Fruit fly (Drosophila melanogaster): Measurements from ENCODE around the gene CG45045.

The CG45045 gene

dm6 chr3R:17714773-17715344, 47.5 kb downstream of the CG45045 start:
- TF ChIP-seq pad (GFP tag; optimal IDR thresholded peaks at IDR 0.05) (peak; percentile 92), toe (GFP tag; optimal IDR thresholded peaks at IDR 0.05) (no peak), CG5204 (GFP tag; optimal IDR thresholded peaks at IDR 0.05) (no peak), bab1 (GFP tag; optimal IDR thresholded peaks at IDR 0.05) (no peak)

DNA sequence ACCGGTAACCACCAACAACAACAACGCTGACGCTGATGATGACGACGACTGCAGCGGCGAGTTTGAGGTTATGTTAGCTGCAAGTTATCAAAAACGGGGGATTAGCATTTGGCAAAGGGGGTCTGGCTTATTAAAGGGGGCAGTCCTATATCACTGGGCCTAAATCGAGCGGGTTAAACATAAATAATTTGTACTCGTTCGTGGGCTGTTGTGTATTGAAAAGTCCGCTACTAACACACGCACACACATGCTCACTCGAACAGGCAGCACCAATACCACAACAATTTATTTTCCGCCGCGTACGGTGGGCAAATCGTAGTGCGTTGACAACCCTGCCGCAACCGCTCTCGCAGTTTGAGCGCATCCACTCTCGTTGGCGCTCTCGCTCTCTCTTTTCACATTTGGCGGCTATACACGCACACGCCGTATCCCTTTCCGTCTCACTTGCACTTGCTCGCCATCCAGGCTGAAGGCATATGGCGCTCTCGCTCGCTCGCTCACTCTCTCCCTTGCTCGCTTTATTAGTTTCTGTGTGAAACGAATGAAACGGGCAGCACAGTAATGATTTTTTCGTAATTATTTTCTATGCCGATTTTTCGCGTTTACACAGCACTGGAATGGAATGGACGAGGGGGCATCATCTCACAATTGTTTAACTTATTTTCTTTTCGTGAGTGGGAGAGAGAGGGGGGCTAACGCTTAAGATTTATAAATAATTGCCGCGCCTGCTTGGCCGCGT, 49.7 kb downstream of the CG45045 start:
- TF ChIP-seq pad (GFP tag; optimal IDR thresholded peaks at IDR 0.05) = peak; percentile 70
- peak; percentile 66 for TF ChIP-seq Crg-1 (GFP tag; optimal IDR thresholded peaks at IDR 0.05)
- TF ChIP-seq cic (GFP tag; optimal IDR thresholded peaks at IDR 0.05) = peak; percentile 74
- TF ChIP-seq toe (GFP tag; optimal IDR thresholded peaks at IDR 0.05) = peak; percentile 11
- TF ChIP-seq bab1 (GFP tag; optimal IDR thresholded peaks at IDR 0.05) = peak; percentile 58
- TF ChIP-seq cnc (optimal IDR thresholded peaks at IDR 0.05) = no peak
- peak; percentile 58 for TF ChIP-seq tj (GFP tag; optimal IDR thresholded peaks at IDR 0.05)
- TF ChIP-seq ovo (GFP tag; optimal IDR thresholded peaks at IDR 0.05) = peak; percentile 55
- TF ChIP-seq CG5204 (GFP tag; optimal IDR thresholded peaks at IDR 0.05) = no peak
- peak; percentile 49 for TF ChIP-seq Clk (GFP tag; optimal IDR thresholded peaks at IDR 0.05)
- no peak for TF ChIP-seq kay (GFP tag; ENCODE audit: borderline replicate concordance)
- TF ChIP-seq Hr96 (GFP tag; optimal IDR thresholded peaks at IDR 0.05) = peak; percentile 44
- peak; percentile 41 for TF ChIP-seq CG11617 (GFP tag; optimal IDR thresholded peaks at IDR 0.05)
- peak; percentile 34 for TF ChIP-seq CG33017 (tag; optimal IDR thresholded peaks at IDR 0.05)
- TF ChIP-seq CG1620 (GFP tag; optimal IDR thresholded peaks at IDR 0.05) = peak; percentile 21
- TF ChIP-seq Mnt (GFP tag; optimal IDR thresholded peaks at IDR 0.05) = peak; percentile 77
- peak; percentile 27 for TF ChIP-seq CG7045 (GFP tag; optimal IDR thresholded peaks at IDR 0.05)
- TF ChIP-seq CG7101 (tag; optimal IDR thresholded peaks at IDR 0.05) = peak; percentile 47
- TF ChIP-seq CG14711 (tag; optimal IDR thresholded peaks at IDR 0.05) = peak; percentile 99
- peak; percentile 58 for TF ChIP-seq CG12768 (GFP tag; optimal IDR thresholded peaks at IDR 0.05)
